Fruit fly (Drosophila melanogaster): Measurements from ENCODE around the gene Trax.

dm6 chr3R:15340052-15340732, 21.3 kb upstream of the Trax start, which contains the start of gene SerRS-m:
- TF ChIP-seq CTCF (optimal IDR thresholded peaks at IDR 0.05) = no peak
- no peak for TF ChIP-seq CG8478 (optimal IDR thresholded peaks at IDR 0.05)

Measured in S2 (cell line).